Fruit fly (Drosophila melanogaster) whole organism, embryonic: ENCODE results near the gene CG46318.

Experiments
- Asciz ChIP-seq: fragments of 200-800 bp; sonication (Bioruptor generic); optimal IDR thresholded peaks from 2 replicates; lab custom pipeline; 2017; ENCODE audit warnings: missing biosample characterization, mild to moderate bottlenecking, missing genetic modification characterization, missing genetic modification reagents
- Atf3 ChIP-seq: fragments of 200-800 bp; sonication (Bioruptor generic); optimal IDR thresholded peaks from 3 replicates; lab custom pipeline; 2016; ENCODE audit warnings: missing biosample characterization, missing genetic modification characterization
- B-H1 ChIP-seq: fragments of 200-800 bp; sonication (Bioruptor generic); IDR thresholded peaks from 3 replicates; pipeline ENCODE4 v1.3.6; 2022; ENCODE audit warnings: missing biosample characterization, missing genetic modification characterization
- CG11247 ChIP-seq: fragments of 200-800 bp; sonication (Bioruptor generic); IDR thresholded peaks from 2 replicates; pipeline ENCODE4 v1.3.6; 2022; ENCODE audit warnings: missing biosample characterization, missing genetic modification characterization
- CG12155 ChIP-seq: fragments of 200-800 bp; sonication (Bioruptor generic); optimal IDR thresholded peaks from 3 replicates; lab custom pipeline; 2016; ENCODE audit warnings: missing biosample characterization, missing genetic modification characterization
- CG12219 ChIP-seq: fragments of 200-800 bp; sonication (Bioruptor generic); optimal IDR thresholded peaks from 3 replicates; lab custom pipeline; 2018; ENCODE audit warnings: missing biosample characterization, mild to moderate bottlenecking, missing genetic modification characterization
- CG12391 ChIP-seq: fragments of 200-800 bp; sonication (Bioruptor generic); optimal IDR thresholded peaks from 3 replicates; lab custom pipeline; 2018; ENCODE audit warnings: missing biosample characterization, mild to moderate bottlenecking, missing genetic modification characterization, moderate library complexity
- CG12744 ChIP-seq: fragments of 200-800 bp; sonication (Bioruptor generic); optimal IDR thresholded peaks from 2 replicates; lab custom pipeline; 2016; ENCODE audit warnings: missing biosample characterization, missing genetic modification characterization
- CG13894 ChIP-seq: fragments of 200-800 bp; sonication (Bioruptor generic); optimal IDR thresholded peaks from 3 replicates; lab custom pipeline; 2018; ENCODE audit warnings: missing biosample characterization, mild to moderate bottlenecking, missing genetic modification characterization, moderate library complexity
- CG15601 ChIP-seq: fragments of 200-800 bp; sonication (Bioruptor generic); optimal IDR thresholded peaks from 3 replicates; lab custom pipeline; 2019; ENCODE audit warnings: missing biosample characterization, mild to moderate bottlenecking, missing genetic modification characterization, moderate library complexity
- CG1603 ChIP-seq: fragments of 200-800 bp; sonication (Bioruptor generic); optimal IDR thresholded peaks from 2 replicates; lab custom pipeline; 2019; ENCODE audit warnings: missing biosample characterization, mild to moderate bottlenecking, missing genetic modification characterization, moderate library complexity
- CG1647 ChIP-seq: fragments of 200-800 bp; sonication (Bioruptor generic); optimal IDR thresholded peaks from 3 replicates; lab custom pipeline; 2016; ENCODE audit warnings: missing biosample characterization, missing genetic modification characterization
- CG2129 ChIP-seq: fragments of 200-800 bp; sonication (Bioruptor generic); IDR thresholded peaks from 2 replicates; pipeline ENCODE4 v1.3.6; 2022; ENCODE audit warnings: missing biosample characterization, missing genetic modification characterization; ENCODE audit not compliant: partially characterized antibody
- CG2889 ChIP-seq: fragments of 200-800 bp; sonication (Bioruptor generic); IDR thresholded peaks from 3 replicates; pipeline ENCODE4 v1.3.6; 2022; ENCODE audit warnings: missing biosample characterization, missing genetic modification characterization
- CG30431 ChIP-seq: fragments of 200-800 bp; sonication (Bioruptor generic); optimal IDR thresholded peaks from 2 replicates; lab custom pipeline; 2017; ENCODE audit warnings: missing biosample characterization, missing genetic modification characterization
- CG31388 ChIP-seq: fragments of 200-800 bp; sonication (Bioruptor generic); optimal IDR thresholded peaks from 2 replicates; lab custom pipeline; 2016; ENCODE audit warnings: missing biosample characterization, missing genetic modification characterization
- CG33213 ChIP-seq: fragments of 200-800 bp; sonication (Bioruptor generic); optimal IDR thresholded peaks from 3 replicates; lab custom pipeline; 2016; ENCODE audit warnings: missing biosample characterization, missing genetic modification characterization
- CG34376 ChIP-seq: fragments of 200-800 bp; sonication (Bioruptor generic); optimal IDR thresholded peaks from 2 replicates; lab custom pipeline; 2018; ENCODE audit warnings: missing biosample characterization, mild to moderate bottlenecking, missing genetic modification characterization
- CG3726 ChIP-seq: fragments of 200-800 bp; sonication (Bioruptor generic); IDR thresholded peaks from 3 replicates; pipeline ENCODE4, ENCODE4 v1.3.6; 2022; ENCODE audit warnings: missing biosample characterization, missing genetic modification characterization
- CG3995 ChIP-seq: fragments of 200-800 bp; sonication (Bioruptor generic); optimal IDR thresholded peaks from 3 replicates; lab custom pipeline; 2016; ENCODE audit warnings: missing biosample characterization, missing genetic modification characterization
- CG4617 ChIP-seq: fragments of 200-800 bp; sonication (Bioruptor generic); optimal IDR thresholded peaks from 3 replicates; lab custom pipeline; 2016; ENCODE audit warnings: missing biosample characterization, missing genetic modification characterization, borderline replicate concordance
- CG6689 ChIP-seq: fragments of 200-800 bp; sonication (Bioruptor generic); IDR thresholded peaks from 2 replicates; pipeline ENCODE4 v1.3.6; 2022; ENCODE audit warnings: missing biosample characterization, missing genetic modification characterization
- CG7357 ChIP-seq: fragments of 200-800 bp; sonication (Bioruptor generic); IDR thresholded peaks from 3 replicates; pipeline ENCODE4 v1.3.6; 2022; ENCODE audit warnings: missing biosample characterization, missing genetic modification characterization
- CG7839 ChIP-seq: fragments of 200-800 bp; sonication (Bioruptor generic); optimal IDR thresholded peaks from 3 replicates; lab custom pipeline; 2018; ENCODE audit warnings: missing biosample characterization, mild to moderate bottlenecking, missing genetic modification characterization, moderate library complexity
- CG8478 ChIP-seq: fragments of >200 bp; optimal IDR thresholded peaks from 2 replicates; lab custom pipeline; 2018
- CHES-1-like ChIP-seq: fragments of 200-800 bp; sonication (Bioruptor generic); optimal IDR thresholded peaks from 2 replicates; lab custom pipeline; 2016; ENCODE audit warnings: missing biosample characterization, missing genetic modification characterization
- D19A ChIP-seq: fragments of 200-800 bp; optimal IDR thresholded peaks from 3 replicates; lab custom pipeline; 2019; ENCODE audit warnings: missing biosample characterization, mild to moderate bottlenecking, missing genetic modification characterization, moderate library complexity
- E2f1 ChIP-seq: fragments of 200-800 bp; sonication (Bioruptor generic); IDR thresholded peaks from 2 replicates; pipeline ENCODE4 v1.3.6; 2022; ENCODE audit warnings: missing biosample characterization, missing genetic modification characterization
- Ets65A ChIP-seq: fragments of 200-800 bp; sonication (Bioruptor generic); peaks from one replicate; lab custom pipeline; 2016; ENCODE audit warnings: missing biosample characterization, missing genetic modification characterization
- H15 ChIP-seq: fragments of 200-800 bp; sonication (Bioruptor generic); IDR thresholded peaks from 3 replicates; pipeline ENCODE4 v1.3.6; 2022; ENCODE audit warnings: missing biosample characterization, missing genetic modification characterization
- H2.0 ChIP-seq: fragments of 200-800 bp; sonication (Bioruptor generic); IDR thresholded peaks from 2 replicates; pipeline ENCODE4 v1.3.6; 2022; ENCODE audit warnings: missing biosample characterization, missing genetic modification characterization
- Hey ChIP-seq: fragments of 200-800 bp; sonication (Bioruptor generic); optimal IDR thresholded peaks from 3 replicates; lab custom pipeline; 2018; ENCODE audit warnings: missing biosample characterization, mild to moderate bottlenecking, missing genetic modification characterization
- Hr3 ChIP-seq: fragments of 200-800 bp; sonication (Bioruptor generic); optimal IDR thresholded peaks from 3 replicates; lab custom pipeline; 2016; ENCODE audit warnings: missing biosample characterization, missing genetic modification characterization
- Nf-YB ChIP-seq: fragments of 200-800 bp; sonication (Bioruptor generic); optimal IDR thresholded peaks from 3 replicates; lab custom pipeline; 2019; ENCODE audit warnings: missing biosample characterization, mild to moderate bottlenecking, missing genetic modification characterization, moderate library complexity
- Poxn ChIP-seq: fragments of 200-800 bp; sonication (Bioruptor generic); IDR thresholded peaks from 2 replicates; pipeline ENCODE4 v1.3.6; 2022; ENCODE audit warnings: missing biosample characterization, missing genetic modification characterization
- Tbp ChIP-seq: fragments of >200 bp; optimal IDR thresholded peaks from 2 replicates; lab custom pipeline; 2018; ENCODE audit warnings: missing biosample characterization, missing genetic modification characterization
- bigmax ChIP-seq: fragments of 200-800 bp; sonication (Bioruptor generic); optimal IDR thresholded peaks from 2 replicates; lab custom pipeline; 2018; ENCODE audit warnings: missing biosample characterization, mild to moderate bottlenecking, missing genetic modification characterization
- cad ChIP-seq: fragments of >200 bp; optimal IDR thresholded peaks from 2 replicates; lab custom pipeline; 2017; ENCODE audit warnings: missing biosample characterization, missing genetic modification characterization
- caup ChIP-seq: fragments of 200-800 bp; sonication (Bioruptor generic); optimal IDR thresholded peaks from 3 replicates; lab custom pipeline; 2017; ENCODE audit warnings: missing biosample characterization, mild to moderate bottlenecking, missing genetic modification characterization, moderate library complexity; ENCODE audit not compliant: severe bottlenecking
- cg ChIP-seq: fragments of 200-800 bp; sonication (Bioruptor generic); optimal IDR thresholded peaks from 3 replicates; lab custom pipeline; 2019; ENCODE audit warnings: missing biosample characterization, mild to moderate bottlenecking, missing genetic modification characterization, moderate library complexity
- hth ChIP-seq: fragments of >200 bp; optimal IDR thresholded peaks from 2 replicates; lab custom pipeline; 2017; ENCODE audit warnings: inconsistent platforms
- lmd ChIP-seq: fragments of 200-800 bp; sonication (Bioruptor generic); IDR thresholded peaks from 2 replicates; pipeline ENCODE4 v1.3.6; 2022; ENCODE audit warnings: missing biosample characterization, missing genetic modification characterization
- otp ChIP-seq: fragments of 200-800 bp; sonication (Bioruptor generic); IDR thresholded peaks from 3 replicates; pipeline ENCODE4, ENCODE4 v1.3.6; 2022; ENCODE audit warnings: missing biosample characterization, missing genetic modification characterization
- prd ChIP-seq, 3 experiments: fragments of >200 bp in 2 of 3; fragments of 200-800 bp in 1 of 3; sonication (Bioruptor generic) in 1 of 3; optimal IDR thresholded peaks in 2 of 3; IDR thresholded peaks in 1 of 3; 2 replicates in 2 of 3; 3 replicates in 1 of 3; pipeline versions ENCODE4 v1.3.6 to Lab custom; 2017 to 2022; ENCODE audit warnings: missing biosample characterization in 1 of 3, missing genetic modification characterization in 1 of 3
- pzg ChIP-seq: fragments of 200-800 bp; sonication (Bioruptor generic); optimal IDR thresholded peaks from 3 replicates; lab custom pipeline; 2018; ENCODE audit warnings: missing biosample characterization, mild to moderate bottlenecking, missing genetic modification characterization, moderate library complexity
- slp2 ChIP-seq: fragments of 200-800 bp; sonication (Bioruptor generic); optimal IDR thresholded peaks from 2 replicates; lab custom pipeline; 2016; ENCODE audit warnings: missing biosample characterization, missing genetic modification characterization
- ttk ChIP-seq: fragments of 200-800 bp; sonication (Bioruptor generic); IDR thresholded peaks from 2 replicates; pipeline ENCODE4 v2.1.2; 2022; ENCODE audit warnings: missing biosample characterization, missing genetic modification characterization
- vvl ChIP-seq: fragments of 200-800 bp; sonication (Bioruptor generic); IDR thresholded peaks from 2 replicates; pipeline ENCODE4 v1.3.6; 2022; ENCODE audit warnings: missing biosample characterization, missing genetic modification characterization
- zen ChIP-seq: fragments of 200-800 bp; sonication (Bioruptor generic); optimal IDR thresholded peaks from 3 replicates; lab custom pipeline; 2018; ENCODE audit warnings: missing biosample characterization, mild to moderate bottlenecking, missing genetic modification characterization, moderate library complexity

CG46318 gene

dm6 chr3R:18658380-18658944, 21.9 kb upstream of the CG46318 start (continued):
- TF ChIP-seq vvl (GFP tag; lab: Robert Waterston, UW) (peak; percentile 40; the same call in 1 of the 2 replicates), bigmax (GFP tag; lab: Kevin White, UChicago) (no peak), prd (optimal IDR thresholded peaks at IDR 0.05; lab: Kevin White, UChicago) (no peak), prd (GFP tag; IDR thresholded peaks at IDR 0.05; lab: Robert Waterston, UW) (no peak), Atf3 (GFP tag; lab: Kevin White, UChicago) (no peak), cg (GFP tag; lab: Kevin White, UChicago) (no peak), CG2889 (GFP tag; lab: Robert Waterston, UW) (no peak), CG31388 (GFP tag; lab: Kevin White, UChicago) (no peak), H2.0 (GFP tag; lab: Robert Waterston, UW) (no peak), CG13894 (tag; lab: Kevin White, UChicago) (no peak), cad (GFP tag; lab: Kevin White, UChicago) (no peak), Ets65A (peak; percentile 72), CG34376 (GFP tag; lab: Kevin White, UChicago) (no peak), CG12744 (no peak), Poxn (GFP tag; lab: Robert Waterston, UW) (no peak), CG30431 (GFP tag; lab: Kevin White, UChicago) (no peak), CG4617 (GFP tag; lab: Kevin White, UChicago) (no peak)

dm6 chr3R:18658945-18659642, 21.3 kb upstream of the CG46318 start, which contains the start of the genes CG31224 and CstF64:
TSS of gene CG31224 (minus strand) at chr3R:18659309.
TSS of gene CstF64 (plus strand) at chr3R:18659618.
- TF ChIP-seq caup: peak; percentile 86
- peak; percentile 88 for TF ChIP-seq CG33213 (GFP tag; lab: Kevin White, UChicago)
- TF ChIP-seq CG12391 (tag; lab: Kevin White, UChicago): peak; percentile 88
- peak; percentile 81 for TF ChIP-seq CG12744
- TF ChIP-seq CHES-1-like (GFP tag; lab: Kevin White, UChicago): peak; percentile 92
- TF ChIP-seq ttk (GFP tag; lab: Robert Waterston, UW): peak; percentile 82
- peak; percentile 64; the same call in 2 of the 3 replicates for TF ChIP-seq CG3726
- TF ChIP-seq zen (tag; lab: Kevin White, UChicago): peak; percentile 84
- no peak for TF ChIP-seq Hey
- TF ChIP-seq CG12155 (GFP tag; lab: Kevin White, UChicago): peak; percentile 82
- peak; percentile 86 for TF ChIP-seq CG1647 (GFP tag; lab: Kevin White, UChicago)
- peak; percentile 47; the same call in 2 of the 3 replicates for TF ChIP-seq CG7357
- peak; percentile 78 for TF ChIP-seq B-H1
- peak; percentile 63 for TF ChIP-seq Nf-YB (GFP tag; lab: Kevin White, UChicago)
- no peak for TF ChIP-seq D19A (tag; lab: Kevin White, UChicago)
- peak; percentile 37 for TF ChIP-seq Asciz
- peak; percentile 70; the same call in 2 of the 3 replicates for TF ChIP-seq otp (GFP tag; lab: Robert Waterston, UW)
- TF ChIP-seq E2f1 (GFP tag; lab: Robert Waterston, UW): peak; percentile 76
- TF ChIP-seq CG7839 (tag; lab: Kevin White, UChicago): no peak
- TF ChIP-seq hth (lab: Kevin White, UChicago): no peak
- no peak for TF ChIP-seq Tbp (GFP tag; lab: Kevin White, UChicago)
- no peak for TF ChIP-seq CG2129 (GFP tag; lab: Robert Waterston, UW)
- peak; percentile 58 for TF ChIP-seq CG3995 (GFP tag; lab: Kevin White, UChicago)
- TF ChIP-seq CG15601 (tag; lab: Kevin White, UChicago): peak; percentile 74
- peak; percentile 82 for TF ChIP-seq pzg
- peak; percentile 79 for TF ChIP-seq slp2
- TF ChIP-seq Hr3 (GFP tag; lab: Kevin White, UChicago): peak; percentile 88
- peak; percentile 80 for TF ChIP-seq lmd
- peak; percentile 81 for TF ChIP-seq H15 (GFP tag; lab: Robert Waterston, UW)
- TF ChIP-seq CG6689 (GFP tag; lab: Robert Waterston, UW): peak; percentile 84
- peak; percentile 82 for TF ChIP-seq CG8478 (lab: Kevin White, UChicago)
- no peak for TF ChIP-seq CG1603
- peak; percentile 80 for TF ChIP-seq CG11247 (GFP tag; lab: Robert Waterston, UW)
- peak; percentile 42 for TF ChIP-seq CG12219
